Worm (Caenorhabditis elegans): ENCODE results near the gene F58H7.1.
A peak's percentile ranks its signal among the peaks of the same experiment; 100 is the strongest.

The F58H7.1 gene

DNA sequence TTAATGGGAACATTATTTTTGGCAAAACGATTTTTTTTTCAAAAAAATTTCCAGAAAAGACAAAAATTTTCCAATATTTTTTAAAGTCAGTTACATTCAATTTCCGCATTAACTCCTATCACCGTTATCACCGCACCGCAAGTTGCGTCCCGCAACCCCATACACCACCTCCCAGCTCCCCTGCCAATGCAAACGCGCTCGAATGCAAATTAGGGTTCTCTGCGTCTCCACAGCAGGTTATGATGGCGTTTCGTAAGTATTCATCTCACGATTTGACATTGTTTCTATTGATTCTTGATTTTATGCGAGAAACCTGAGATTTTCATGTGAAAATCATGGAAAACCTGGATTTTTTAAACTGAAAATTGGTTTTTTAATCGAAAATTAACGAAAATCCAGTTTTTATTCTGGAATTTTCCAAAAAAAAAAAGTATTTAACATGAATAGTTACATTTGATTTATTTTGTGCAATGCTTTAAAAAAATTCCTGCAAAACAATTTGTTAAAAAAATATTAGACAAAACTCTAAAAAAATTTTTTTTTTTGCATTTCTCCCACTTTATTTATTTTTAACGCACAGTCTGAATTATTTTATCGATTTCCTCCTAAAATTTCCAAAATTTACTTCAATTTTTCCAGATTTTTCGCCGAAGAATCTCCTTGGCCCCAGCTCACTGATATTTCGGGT is 50.8 kb downstream of the F58H7.1 start, which contains the start of gene mak-2:
Gene mak-2 (plus strand): TSS at position 638 of the 688 bp plus-strand sequence.
- TF ChIP-seq egl-43 (GFP tag; IDR thresholded peaks at IDR 0.05), result no peak; the same call in 1 of the 2 replicates
- TF ChIP-seq unc-39 (tag; optimal IDR thresholded peaks at IDR 0.05), result no peak
- no peak for TF ChIP-seq lir-3 (tag; optimal IDR thresholded peaks at IDR 0.05)
- no peak for TF ChIP-seq spr-1 (tag; optimal IDR thresholded peaks at IDR 0.05)
- no peak; the same call in 1 of the 2 replicates for TF ChIP-seq T26A8.4 (GFP tag; IDR thresholded peaks at IDR 0.05)
- TF ChIP-seq lin-39 (tag; optimal IDR thresholded peaks at IDR 0.05), result no peak
- no peak for TF ChIP-seq ztf-7 (tag; optimal IDR thresholded peaks at IDR 0.05)
- TF ChIP-seq ceh-20 (GFP tag; IDR thresholded peaks at IDR 0.05), result 0 out of 2 replicates have a peak, but pooled peaks have one; percentile 34
- peak in 1 of 2 experiments; percentile 98 for TF ChIP-seq unc-62 (GFP tag; optimal IDR thresholded peaks at IDR 0.05 in 1 of 2)
- TF ChIP-seq unc-62 (tag; optimal IDR thresholded peaks at IDR 0.05), result no peak
- TF ChIP-seq nhr-77 (tag; optimal IDR thresholded peaks at IDR 0.05), result peak; percentile 74
- peak; percentile 67 for TF ChIP-seq hmg-1.1 (GFP tag; IDR thresholded peaks at IDR 0.05)
- TF ChIP-seq ama-1 (optimal IDR thresholded peaks at IDR 0.05), result no peak
- TF ChIP-seq hlh-11 (tag; optimal IDR thresholded peaks at IDR 0.05), result peak; percentile 71
- TF ChIP-seq lsy-2 (tag; optimal IDR thresholded peaks at IDR 0.05), result peak; percentile 25 to 84
- TF ChIP-seq D1046.2 (GFP tag; IDR thresholded peaks at IDR 0.05), result no peak
- TF ChIP-seq lin-1 (GFP tag; IDR thresholded peaks at IDR 0.05), result no peak
- peak; percentile 52 for TF ChIP-seq vab-7 (GFP tag; IDR thresholded peaks at IDR 0.05)
- TF ChIP-seq nhr-11 (tag; optimal IDR thresholded peaks at IDR 0.05), result peak; percentile 52
- TF ChIP-seq nhr-28 (tag; optimal IDR thresholded peaks at IDR 0.05), result peak; percentile 79
- TF ChIP-seq madf-5 (GFP tag; IDR thresholded peaks at IDR 0.05), result no peak
- TF ChIP-seq duxl-1 (tag; optimal IDR thresholded peaks at IDR 0.05; ENCODE audit: poor library complexity), result peak; percentile 27
- TF ChIP-seq zip-11 (GFP tag; IDR thresholded peaks at IDR 0.05), result no peak
- TF ChIP-seq hif-1 (tag; optimal IDR thresholded peaks at IDR 0.05), result peak in 1 of 2 experiments; percentile 43
- peak; percentile 71 for TF ChIP-seq dve-1 (tag; optimal IDR thresholded peaks at IDR 0.05; ENCODE audit: insufficient read depth)
- no peak for TF ChIP-seq nhr-41 (GFP tag; IDR thresholded peaks at IDR 0.05)
- TF ChIP-seq nhr-6 (tag; optimal IDR thresholded peaks at IDR 0.05), result peak; percentile 55
- peak; percentile 26 for TF ChIP-seq nhr-102 (tag; optimal IDR thresholded peaks at IDR 0.05)
- no peak for TF ChIP-seq Y105C5A.15 (GFP tag; IDR thresholded peaks at IDR 0.05)
- peak; percentile 46 for TF ChIP-seq mxl-3 (GFP tag; optimal IDR thresholded peaks at IDR 0.05)
- peak; percentile 96 for TF ChIP-seq lin-38 (GFP tag; IDR thresholded peaks at IDR 0.05)
- TF ChIP-seq dpl-1 (GFP tag; optimal IDR thresholded peaks at IDR 0.05), result peak; percentile 78
- TF ChIP-seq Y5F2A.4 (GFP tag; optimal IDR thresholded peaks at IDR 0.05), result no peak
- TF ChIP-seq ceh-28 (tag; optimal IDR thresholded peaks at IDR 0.05), result no peak
- peak; percentile 63 for TF ChIP-seq dmd-6 (GFP tag; IDR thresholded peaks at IDR 0.05)
- no peak for TF ChIP-seq aha-1 (tag)
- no peak for TF ChIP-seq lin-29 (GFP tag; IDR thresholded peaks at IDR 0.05)
- peak; percentile 52 for TF ChIP-seq lin-15B (tag; optimal IDR thresholded peaks at IDR 0.05)
- TF ChIP-seq egl-27 (tag; optimal IDR thresholded peaks at IDR 0.05), result no peak
- peak; percentile 68 for TF ChIP-seq rbr-2 (tag; optimal IDR thresholded peaks at IDR 0.05)
- peak; percentile 86 for TF ChIP-seq mep-1 (tag; optimal IDR thresholded peaks at IDR 0.05)
- TF ChIP-seq hlh-30 (tag; optimal IDR thresholded peaks at IDR 0.05; ENCODE audit: insufficient read depth), result peak; percentile 75
- no peak for TF ChIP-seq ceh-32 (tag; optimal IDR thresholded peaks at IDR 0.05; ENCODE audit: poor library complexity)
- no peak for TF ChIP-seq gei-8 (GFP tag; optimal IDR thresholded peaks at IDR 0.05)
- no peak for TF ChIP-seq zfp-2 (tag; optimal IDR thresholded peaks at IDR 0.05)
- no peak for TF ChIP-seq skn-1 (tag; optimal IDR thresholded peaks at IDR 0.05)
- TF ChIP-seq lin-13 (GFP tag; optimal IDR thresholded peaks at IDR 0.05), result peak; percentile 78
- peak; percentile 74 for TF ChIP-seq pqm-1 (tag; optimal IDR thresholded peaks at IDR 0.05)
- no peak for TF ChIP-seq pha-4 (GFP tag; IDR thresholded peaks at IDR 0.05)
- TF ChIP-seq pha-4 (tag; optimal IDR thresholded peaks at IDR 0.05), result peak; percentile 12
- TF ChIP-seq ctbp-1 (GFP tag; IDR thresholded peaks at IDR 0.05), result no peak
